Worm (Caenorhabditis elegans): ENCODE results near the gene ZK287.1.

The ZK287.1 gene

DNA sequence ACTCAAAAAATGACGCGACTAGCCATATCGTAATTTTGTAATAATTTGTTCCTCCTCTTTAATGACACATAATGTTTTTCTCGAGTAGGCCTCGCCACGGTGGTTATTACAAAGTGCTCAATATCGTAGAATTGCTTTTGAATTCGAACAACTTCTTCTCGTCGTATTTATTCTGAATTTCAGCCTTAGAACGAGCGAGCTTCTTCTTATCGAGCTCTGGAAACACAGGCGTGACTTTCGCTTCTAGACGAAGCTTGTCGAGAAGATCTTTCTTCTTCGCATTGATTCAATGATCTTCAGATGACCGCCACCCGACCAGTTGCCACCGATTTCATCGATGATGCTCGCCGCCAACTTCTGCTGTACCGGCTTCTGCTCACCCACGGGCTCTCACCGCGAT lies 15.2 kb upstream of the ZK287.1 start, which contains the start of gene T06E4.21:
Gene T06E4.21, plus strand, starts transcription at position 301 of the 400 bp plus-strand sequence.
- no peak for TF ChIP-seq ceh-16 (tag; optimal IDR thresholded peaks at IDR 0.05)
- no peak for TF ChIP-seq sma-3 (GFP tag; optimal IDR thresholded peaks at IDR 0.05)
- TF ChIP-seq elt-3 (tag; optimal IDR thresholded peaks at IDR 0.05) = no peak
- TF ChIP-seq lin-13 (GFP tag; optimal IDR thresholded peaks at IDR 0.05) = no peak
- no peak for TF ChIP-seq sem-4 (tag; optimal IDR thresholded peaks at IDR 0.05)
- TF ChIP-seq C34F6.9 (tag; optimal IDR thresholded peaks at IDR 0.05) = no peak
- no peak for TF ChIP-seq mab-5 (tag; optimal IDR thresholded peaks at IDR 0.05)
- TF ChIP-seq peb-1 (tag; optimal IDR thresholded peaks at IDR 0.05) = no peak
- no peak for TF ChIP-seq nhr-10 (tag; optimal IDR thresholded peaks at IDR 0.05)
- no peak for TF ChIP-seq ama-1 (optimal IDR thresholded peaks at IDR 0.05)
- no peak for TF ChIP-seq fos-1 (tag; optimal IDR thresholded peaks at IDR 0.05)
- no peak for TF ChIP-seq dmd-4 (tag; optimal IDR thresholded peaks at IDR 0.05)
- no peak for TF ChIP-seq lsy-2 (tag; optimal IDR thresholded peaks at IDR 0.05)
- TF ChIP-seq ztf-4 (tag; optimal IDR thresholded peaks at IDR 0.05) = no peak
- TF ChIP-seq nhr-77 (tag; optimal IDR thresholded peaks at IDR 0.05) = no peak

DNA sequence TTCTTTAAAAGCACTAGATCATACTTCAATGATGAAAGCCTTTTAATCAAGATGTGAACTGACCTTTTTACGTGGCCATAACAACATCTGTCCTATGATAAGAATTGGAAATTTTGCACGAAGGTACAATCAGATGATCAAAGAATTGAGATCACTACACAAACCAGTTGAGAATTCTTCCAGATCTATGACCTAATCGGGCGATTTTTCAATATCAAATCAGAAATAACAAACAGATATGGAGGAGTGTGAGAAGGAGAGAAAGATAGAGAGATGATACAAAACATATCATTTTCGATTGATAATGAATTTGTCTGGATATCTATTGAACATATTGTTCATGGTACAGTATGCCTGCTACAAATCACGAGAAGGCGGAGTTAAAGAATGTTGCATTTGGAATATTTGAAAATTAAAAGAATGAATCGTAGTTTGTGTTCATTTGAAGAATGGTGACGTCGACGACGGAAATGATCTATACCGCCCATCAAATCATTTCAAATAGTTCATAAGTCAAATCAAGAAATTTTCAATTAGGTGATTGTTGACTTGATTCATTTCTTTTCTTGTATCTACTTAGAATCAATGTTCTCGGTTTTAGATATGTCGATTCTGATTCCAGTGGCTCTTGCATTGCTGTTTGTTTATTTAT lies 12.2 kb upstream of the ZK287.1 start, which contains the start of gene cyp-29A4:
Gene cyp-29A4, plus strand, starts transcription at position 602 of the 652 bp plus-strand sequence.
- TF ChIP-seq nhr-237 (tag; optimal IDR thresholded peaks at IDR 0.05) = no peak
- TF ChIP-seq sma-9 (GFP tag; optimal IDR thresholded peaks at IDR 0.05) = peak; percentile 35
- TF ChIP-seq sma-9 (tag; optimal IDR thresholded peaks at IDR 0.05) = no peak
- TF ChIP-seq nhr-129 (tag; optimal IDR thresholded peaks at IDR 0.05) = peak; percentile 23
- TF ChIP-seq nhr-21 (tag; optimal IDR thresholded peaks at IDR 0.05) = peak; percentile 48

DNA sequence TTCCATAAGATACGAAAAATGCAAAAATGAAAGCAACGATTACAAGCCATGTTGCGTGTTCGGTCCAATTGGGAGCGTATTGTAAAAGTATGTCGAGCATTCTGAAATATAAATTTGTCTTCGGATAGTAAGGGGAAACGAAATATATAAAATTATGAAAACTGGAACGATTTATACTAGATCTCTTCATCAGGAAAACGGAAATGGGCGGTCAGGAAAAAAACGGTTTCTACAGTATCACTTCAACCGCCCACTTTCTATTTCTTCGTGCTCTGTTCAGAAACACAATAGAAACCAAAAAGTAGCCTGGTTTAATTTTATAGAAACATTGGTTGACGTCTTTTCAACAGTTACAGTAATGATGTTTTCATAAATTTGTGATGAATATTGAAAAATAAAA lies 5.0 kb upstream of the ZK287.1 start, which contains the start of gene pitr-4:
Gene pitr-4, minus strand, starts transcription at position 101 of the 400 bp plus-strand sequence.
- TF ChIP-seq snpc-4 (tag; optimal IDR thresholded peaks at IDR 0.05) (no peak), ztf-4 (tag; optimal IDR thresholded peaks at IDR 0.05) (no peak), ceh-82 (tag; optimal IDR thresholded peaks at IDR 0.05) (no peak), elt-3 (tag; optimal IDR thresholded peaks at IDR 0.05) (no peak), nhr-21 (tag; optimal IDR thresholded peaks at IDR 0.05) (no peak), dmd-4 (tag; optimal IDR thresholded peaks at IDR 0.05) (no peak)

DNA sequence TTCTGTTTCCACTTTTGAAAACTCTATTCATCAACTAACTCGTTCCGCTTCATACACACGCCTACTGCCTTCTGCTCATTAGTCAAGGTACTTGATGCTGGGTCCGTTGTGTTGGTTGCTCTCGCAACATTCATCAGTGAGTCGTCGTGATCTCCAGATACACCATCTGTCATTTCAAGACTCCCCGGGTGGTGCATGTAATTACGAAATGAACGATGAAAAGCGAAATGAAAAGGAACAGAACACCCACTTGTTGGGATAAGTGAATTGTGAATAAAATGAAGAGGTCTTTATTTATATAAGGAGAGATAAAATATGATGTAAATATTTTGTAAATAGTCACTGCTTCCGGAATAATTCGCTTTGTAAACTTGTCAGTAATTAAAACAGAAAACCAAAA lies 2.5 kb upstream of the ZK287.1 start:
- no peak for TF ChIP-seq ZK546.5 (tag; optimal IDR thresholded peaks at IDR 0.05)
- TF ChIP-seq aly-2 (tag; optimal IDR thresholded peaks at IDR 0.05) = no peak
- TF ChIP-seq lin-11 (tag; optimal IDR thresholded peaks at IDR 0.05) = no peak
- TF ChIP-seq sem-4 (tag; optimal IDR thresholded peaks at IDR 0.05) = no peak
- TF ChIP-seq lin-13 (GFP tag; optimal IDR thresholded peaks at IDR 0.05) = no peak
- TF ChIP-seq elt-3 (tag; optimal IDR thresholded peaks at IDR 0.05) = no peak
- TF ChIP-seq Y55F3AM.14 (GFP tag; optimal IDR thresholded peaks at IDR 0.05) = no peak
- TF ChIP-seq ceh-82 (tag; optimal IDR thresholded peaks at IDR 0.05) = no peak
- TF ChIP-seq elt-1 (tag; optimal IDR thresholded peaks at IDR 0.05) = no peak
- TF ChIP-seq alr-1 (tag; optimal IDR thresholded peaks at IDR 0.05) = no peak

DNA sequence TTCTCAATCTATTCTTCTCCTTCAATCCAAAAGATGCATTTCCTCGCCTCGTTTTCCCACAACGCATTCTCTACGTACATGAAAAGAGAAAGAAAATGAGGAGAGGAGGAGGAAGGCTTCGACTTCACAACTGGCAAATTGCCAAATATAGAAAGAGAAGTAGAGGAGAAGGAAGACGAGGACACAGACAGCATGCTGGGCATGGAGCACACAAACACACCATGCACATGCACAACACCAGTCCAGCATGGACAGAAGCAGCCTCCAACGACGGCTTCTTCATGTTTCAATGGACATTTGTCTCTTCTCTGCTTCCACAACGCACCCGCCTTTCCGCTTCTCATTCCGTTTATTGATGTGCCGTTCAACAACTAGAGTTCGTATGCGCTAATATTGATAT lies 1.9 kb upstream of the ZK287.1 start:
- TF ChIP-seq nhr-21 (tag; optimal IDR thresholded peaks at IDR 0.05) = no peak
- TF ChIP-seq sma-9 (GFP tag; optimal IDR thresholded peaks at IDR 0.05) = peak; percentile 59
- TF ChIP-seq sma-9 (tag; optimal IDR thresholded peaks at IDR 0.05) = no peak
- no peak for TF ChIP-seq mbf-1 (tag; optimal IDR thresholded peaks at IDR 0.05)
- TF ChIP-seq unc-62 (GFP tag; optimal IDR thresholded peaks at IDR 0.05) = no peak
- TF ChIP-seq F13H6.1 (tag; optimal IDR thresholded peaks at IDR 0.05) = no peak
- TF ChIP-seq C34F6.9 (tag; optimal IDR thresholded peaks at IDR 0.05) = peak; percentile 78
- no peak for TF ChIP-seq nhr-11 (tag; optimal IDR thresholded peaks at IDR 0.05)
- no peak for TF ChIP-seq lin-39 (tag; optimal IDR thresholded peaks at IDR 0.05)
- no peak for TF ChIP-seq gmeb-1 (tag; optimal IDR thresholded peaks at IDR 0.05)
- peak; percentile 54 for TF ChIP-seq mab-5 (tag; optimal IDR thresholded peaks at IDR 0.05)
- TF ChIP-seq nhr-77 (tag; optimal IDR thresholded peaks at IDR 0.05) = no peak
- peak; percentile 64 for TF ChIP-seq nhr-129 (tag; optimal IDR thresholded peaks at IDR 0.05)
- TF ChIP-seq lin-13 (GFP tag; optimal IDR thresholded peaks at IDR 0.05) = no peak
- TF ChIP-seq ceh-82 (tag; optimal IDR thresholded peaks at IDR 0.05) = no peak
- no peak for TF ChIP-seq nhr-23 (tag; optimal IDR thresholded peaks at IDR 0.05)
- no peak for TF ChIP-seq alr-1 (tag; optimal IDR thresholded peaks at IDR 0.05)
- peak in 1 of 2 experiments; percentile 42 for TF ChIP-seq mdl-1 (tag; optimal IDR thresholded peaks at IDR 0.05)
- no peak for TF ChIP-seq blmp-1 (tag; optimal IDR thresholded peaks at IDR 0.05; ENCODE audit: insufficient read depth)
- TF ChIP-seq nhr-12 (tag; optimal IDR thresholded peaks at IDR 0.05) = no peak
- no peak for TF ChIP-seq R02D3.7 (tag; optimal IDR thresholded peaks at IDR 0.05)
- TF ChIP-seq skn-1 (tag; optimal IDR thresholded peaks at IDR 0.05) = no peak
- TF ChIP-seq ceh-16 (tag; optimal IDR thresholded peaks at IDR 0.05) = no peak
- TF ChIP-seq lin-11 (tag; optimal IDR thresholded peaks at IDR 0.05) = peak; percentile 51
- TF ChIP-seq sem-4 (tag; optimal IDR thresholded peaks at IDR 0.05) = no peak
- TF ChIP-seq egl-27 (tag; optimal IDR thresholded peaks at IDR 0.05) = no peak
- no peak for TF ChIP-seq lsy-2 (tag; optimal IDR thresholded peaks at IDR 0.05)
- TF ChIP-seq nhr-237 (tag; optimal IDR thresholded peaks at IDR 0.05) = no peak
- no peak for TF ChIP-seq ZK546.5 (tag; optimal IDR thresholded peaks at IDR 0.05)
- TF ChIP-seq snpc-4 (tag; optimal IDR thresholded peaks at IDR 0.05) = no peak
- peak; percentile 28 for TF ChIP-seq unc-39 (tag; optimal IDR thresholded peaks at IDR 0.05)
- peak; percentile 73 for TF ChIP-seq unc-55 (GFP tag; optimal IDR thresholded peaks at IDR 0.05)

Measured in whole organism, L2 larva.